Fruit fly (Drosophila melanogaster) whole organism, embryonic: ENCODE data around the gene Cpr11A.
A peak's percentile ranks its signal among the peaks of the same experiment; 100 is the strongest.

ENCODE experiments used
- BEAF-32 ChIP-seq: fragments of 200-800 bp; sonication (Bioruptor generic); optimal IDR thresholded peaks from 3 replicates; lab custom pipeline; 2017; ENCODE audit warnings: missing biosample characterization, missing genetic modification characterization, mild to moderate bottlenecking, moderate library complexity, missing genetic modification reagents
- CG10959 ChIP-seq: fragments of 200-800 bp; sonication (Bioruptor generic); IDR thresholded peaks from 2 replicates; pipeline ENCODE4 v1.3.6; 2022; ENCODE audit warnings: missing biosample characterization, missing genetic modification characterization
- CG11093 ChIP-seq: fragments of 200-800 bp; sonication (Bioruptor generic); IDR thresholded peaks from 3 replicates; pipeline ENCODE4 v1.3.6; 2022; ENCODE audit warnings: missing biosample characterization, missing genetic modification characterization
- CG12744 ChIP-seq: fragments of 200-800 bp; sonication (Bioruptor generic); optimal IDR thresholded peaks from 2 replicates; lab custom pipeline; 2016; ENCODE audit warnings: missing biosample characterization, missing genetic modification characterization
- CG12769 ChIP-seq: fragments of 200-800 bp; sonication (Bioruptor generic); optimal IDR thresholded peaks from 2 replicates; lab custom pipeline; 2019; ENCODE audit warnings: missing biosample characterization, mild to moderate bottlenecking, missing genetic modification characterization, moderate library complexity
- CG14441 ChIP-seq: fragments of 200-800 bp; sonication (Bioruptor generic); IDR thresholded peaks from 2 replicates; pipeline ENCODE4 v1.3.6; 2022; ENCODE audit warnings: missing biosample characterization, missing genetic modification characterization
- CG15073 ChIP-seq: fragments of 200-800 bp; sonication (Bioruptor generic); optimal IDR thresholded peaks from 2 replicates; lab custom pipeline; 2016; ENCODE audit warnings: missing biosample characterization, missing genetic modification characterization
- CG15514 ChIP-seq: fragments of 200-800 bp; sonication (Bioruptor generic); optimal IDR thresholded peaks from 3 replicates; lab custom pipeline; 2017; ENCODE audit warnings: missing biosample characterization, missing genetic modification characterization, mild to moderate bottlenecking, moderate library complexity, missing genetic modification reagents
- CG1602 ChIP-seq: fragments of 200-800 bp; sonication (Bioruptor generic); optimal IDR thresholded peaks from 3 replicates; lab custom pipeline; 2016; ENCODE audit warnings: missing biosample characterization, missing genetic modification characterization
- CG17385 ChIP-seq: fragments of 200-800 bp; sonication (Bioruptor generic); optimal IDR thresholded peaks from 3 replicates; lab custom pipeline; 2018; ENCODE audit warnings: missing biosample characterization, mild to moderate bottlenecking, missing genetic modification characterization
- CG17568 ChIP-seq: fragments of 200-800 bp; sonication (Bioruptor generic); optimal IDR thresholded peaks from 2 replicates; lab custom pipeline; 2018; ENCODE audit warnings: missing biosample characterization, mild to moderate bottlenecking, missing genetic modification characterization, moderate library complexity
- CG17802 ChIP-seq: fragments of 200-800 bp; sonication (Bioruptor generic); optimal IDR thresholded peaks from 2 replicates; lab custom pipeline; 2018; ENCODE audit warnings: missing biosample characterization, mild to moderate bottlenecking, missing genetic modification characterization, moderate library complexity
- CG18764 ChIP-seq: fragments of 200-800 bp; sonication (Bioruptor generic); optimal IDR thresholded peaks from 3 replicates; lab custom pipeline; 2016; ENCODE audit warnings: missing biosample characterization, missing genetic modification characterization
- CG2678 ChIP-seq: fragments of 200-800 bp; sonication (Bioruptor generic); optimal IDR thresholded peaks from 3 replicates; lab custom pipeline; 2019; ENCODE audit warnings: missing biosample characterization, mild to moderate bottlenecking, missing genetic modification characterization, moderate library complexity
- CG32532 ChIP-seq: fragments of 200-800 bp; sonication (Bioruptor generic); IDR thresholded peaks from 2 replicates; pipeline ENCODE4 v1.3.6; 2022; ENCODE audit warnings: missing biosample characterization, missing genetic modification characterization
- CG6654 ChIP-seq: fragments of 200-800 bp; sonication (Bioruptor generic); optimal IDR thresholded peaks from 2 replicates; lab custom pipeline; 2017; ENCODE audit warnings: missing biosample characterization, mild to moderate bottlenecking, missing genetic modification characterization
- CG6689 ChIP-seq: fragments of 200-800 bp; sonication (Bioruptor generic); IDR thresholded peaks from 2 replicates; pipeline ENCODE4 v1.3.6; 2022; ENCODE audit warnings: missing biosample characterization, missing genetic modification characterization
- CG8359 ChIP-seq: fragments of 200-800 bp; sonication (Bioruptor generic); optimal IDR thresholded peaks from 2 replicates; lab custom pipeline; 2017; ENCODE audit warnings: missing biosample characterization, mild to moderate bottlenecking, missing genetic modification characterization, borderline replicate concordance
- CG9437 ChIP-seq: fragments of 200-800 bp; sonication (Bioruptor generic); optimal IDR thresholded peaks from 2 replicates; lab custom pipeline; 2018; ENCODE audit warnings: missing biosample characterization, mild to moderate bottlenecking, missing genetic modification characterization
- CG9609 ChIP-seq: fragments of 200-800 bp; sonication (Bioruptor generic); optimal IDR thresholded peaks from 3 replicates; lab custom pipeline; 2016; ENCODE audit warnings: missing biosample characterization, missing genetic modification characterization
- Doc2 ChIP-seq: fragments of 200-800 bp; sonication (Bioruptor generic); IDR thresholded peaks from 2 replicates; pipeline ENCODE4 v1.3.6; 2022; ENCODE audit warnings: missing biosample characterization, missing genetic modification characterization
- H2.0 ChIP-seq: fragments of 200-800 bp; sonication (Bioruptor generic); IDR thresholded peaks from 2 replicates; pipeline ENCODE4 v1.3.6; 2022; ENCODE audit warnings: missing biosample characterization, missing genetic modification characterization
- HLH54F ChIP-seq: fragments of 200-800 bp; sonication (Bioruptor generic); optimal IDR thresholded peaks from 3 replicates; lab custom pipeline; 2016; ENCODE audit warnings: missing biosample characterization, missing genetic modification characterization
- Hmx ChIP-seq: fragments of 200-800 bp; sonication (Bioruptor generic); optimal IDR thresholded peaks from 2 replicates; lab custom pipeline; 2016; ENCODE audit warnings: missing biosample characterization, missing genetic modification characterization
- Hr51 ChIP-seq, 2 experiments: fragments of 200-800 bp; sonication (Bioruptor generic); optimal IDR thresholded peaks; 2 replicates in 1 of 2; 3 replicates in 1 of 2; lab custom pipeline; 2016 to 2018; ENCODE audit warnings: missing biosample characterization in 2 of 2, missing genetic modification characterization in 2 of 2, mild to moderate bottlenecking in 1 of 2, moderate library complexity in 1 of 2
- Med ChIP-seq: fragments of 200-800 bp; sonication (Bioruptor generic); peaks from one replicate; lab custom pipeline; 2016; ENCODE audit warnings: missing biosample characterization, missing genetic modification characterization, mild to moderate bottlenecking, inconsistent platforms, moderate library complexity
- Neu2 ChIP-seq: fragments of 200-800 bp; sonication (Bioruptor generic); optimal IDR thresholded peaks from 3 replicates; lab custom pipeline; 2016; ENCODE audit warnings: missing biosample characterization, missing genetic modification characterization, borderline replicate concordance
- Oli ChIP-seq: fragments of 200-800 bp; sonication (Bioruptor generic); optimal IDR thresholded peaks from 2 replicates; lab custom pipeline; 2018; ENCODE audit warnings: missing biosample characterization, mild to moderate bottlenecking, missing genetic modification characterization, moderate library complexity
- Pdp1 ChIP-seq, 2 experiments: fragments of 200-800 bp; sonication (Bioruptor generic); optimal IDR thresholded peaks; 3 replicates each; lab custom pipeline; 2016; ENCODE audit warnings: missing biosample characterization in 2 of 2, missing genetic modification characterization in 2 of 2, mild to moderate bottlenecking in 1 of 2, moderate library complexity in 1 of 2
- Rx ChIP-seq: fragments of 200-800 bp; sonication (Bioruptor generic); IDR thresholded peaks from 2 replicates; pipeline ENCODE4 v1.3.6; 2022; ENCODE audit warnings: missing biosample characterization, missing genetic modification characterization
- Ssrp ChIP-seq: fragments of 200-800 bp; sonication (Bioruptor generic); optimal IDR thresholded peaks from 2 replicates; lab custom pipeline; 2018; ENCODE audit warnings: missing biosample characterization, mild to moderate bottlenecking, missing genetic modification characterization, moderate library complexity
- Tbp ChIP-seq: fragments of >200 bp; optimal IDR thresholded peaks from 2 replicates; lab custom pipeline; 2018; ENCODE audit warnings: missing biosample characterization, missing genetic modification characterization
- abd-A ChIP-seq: fragments of 200-800 bp; sonication (Bioruptor generic); optimal IDR thresholded peaks from 3 replicates; lab custom pipeline; 2019; ENCODE audit warnings: missing biosample characterization, mild to moderate bottlenecking, missing genetic modification characterization, moderate library complexity
- ac ChIP-seq: fragments of 200-800 bp; sonication (Bioruptor generic); optimal IDR thresholded peaks from 3 replicates; lab custom pipeline; 2017; ENCODE audit warnings: missing biosample characterization, mild to moderate bottlenecking, missing genetic modification characterization
- amos ChIP-seq: fragments of 200-800 bp; sonication (Bioruptor generic); IDR thresholded peaks from 2 replicates; pipeline ENCODE4 v1.3.6; 2022; ENCODE audit warnings: missing biosample characterization, missing genetic modification characterization; ENCODE audit not compliant: partially characterized antibody
- bab2 ChIP-seq: fragments of 200-800 bp; sonication (Bioruptor generic); optimal IDR thresholded peaks from 2 replicates; lab custom pipeline; 2016; ENCODE audit warnings: missing biosample characterization, missing genetic modification characterization
- caup ChIP-seq: fragments of 200-800 bp; sonication (Bioruptor generic); optimal IDR thresholded peaks from 3 replicates; lab custom pipeline; 2017; ENCODE audit warnings: missing biosample characterization, mild to moderate bottlenecking, missing genetic modification characterization, moderate library complexity; ENCODE audit not compliant: severe bottlenecking
- chn ChIP-seq: fragments of 200-800 bp; sonication (Bioruptor generic); optimal IDR thresholded peaks from 2 replicates; lab custom pipeline; 2016; ENCODE audit warnings: missing biosample characterization, missing genetic modification characterization
- crc ChIP-seq: fragments of 200-800 bp; sonication (Bioruptor generic); optimal IDR thresholded peaks from 2 replicates; lab custom pipeline; 2016; ENCODE audit warnings: missing biosample characterization, missing genetic modification characterization
- dan ChIP-seq: fragments of 200-800 bp; sonication (Bioruptor generic); IDR thresholded peaks from 2 replicates; pipeline ENCODE4 v1.3.6; 2022; ENCODE audit warnings: missing biosample characterization, missing genetic modification characterization
- kah ChIP-seq: fragments of 200-800 bp; sonication (Bioruptor generic); optimal IDR thresholded peaks from 2 replicates; lab custom pipeline; 2018; ENCODE audit warnings: missing biosample characterization, mild to moderate bottlenecking, missing genetic modification characterization
- nmo ChIP-seq: fragments of 200-800 bp; sonication (Bioruptor generic); optimal IDR thresholded peaks from 2 replicates; lab custom pipeline; 2018; ENCODE audit warnings: missing biosample characterization, mild to moderate bottlenecking, missing genetic modification characterization, moderate library complexity
- ro ChIP-seq: fragments of 200-800 bp; sonication (Bioruptor generic); IDR thresholded peaks from 2 replicates; pipeline ENCODE4 v1.3.6; 2022; ENCODE audit warnings: missing biosample characterization, missing genetic modification characterization
- salm ChIP-seq: fragments of 200-800 bp; sonication (Bioruptor generic); optimal IDR thresholded peaks from 2 replicates; lab custom pipeline; 2018; ENCODE audit warnings: missing biosample characterization, mild to moderate bottlenecking, missing genetic modification characterization
- slbo ChIP-seq: fragments of 200-800 bp; sonication (Bioruptor generic); IDR thresholded peaks from 2 replicates; pipeline ENCODE4 v1.3.6; 2022; ENCODE audit warnings: missing biosample characterization, missing genetic modification characterization
- sr ChIP-seq: fragments of 200-800 bp; sonication (Bioruptor generic); IDR thresholded peaks from 3 replicates; pipeline ENCODE4 v1.3.6; 2022; ENCODE audit warnings: missing biosample characterization, missing genetic modification characterization
- stwl ChIP-seq: fragments of 200-800 bp; sonication (Bioruptor generic); optimal IDR thresholded peaks from 3 replicates; lab custom pipeline; 2018; ENCODE audit warnings: missing biosample characterization, mild to moderate bottlenecking, missing genetic modification characterization, moderate library complexity
- tgo ChIP-seq: fragments of 200-800 bp; sonication (Bioruptor generic); IDR thresholded peaks from 3 replicates; pipeline ENCODE4 v1.3.6; 2022; ENCODE audit warnings: missing biosample characterization, missing genetic modification characterization
- usp ChIP-seq: fragments of >200 bp; optimal IDR thresholded peaks from 2 replicates; lab custom pipeline; 2017; ENCODE audit warnings: missing biosample characterization, missing genetic modification characterization
- zfh1 ChIP-seq: fragments of 200-800 bp; sonication (Bioruptor generic); IDR thresholded peaks from 3 replicates; pipeline ENCODE4 v1.3.6; 2022; ENCODE audit warnings: missing biosample characterization, missing genetic modification characterization

Cpr11A gene

dm6 chrX:12469778-12470177 is 17.0 kb upstream of the Cpr11A start (continued):
- TF ChIP-seq crc (GFP tag; lab: Kevin White, UChicago), result no peak
- peak; percentile 40 to 73 for TF ChIP-seq Hr51 (GFP tag; optimal IDR thresholded peaks at IDR 0.05; lab: Kevin White, UChicago)
- TF ChIP-seq CG18764 (GFP tag; lab: Kevin White, UChicago), result peak; percentile 15
- no peak for TF ChIP-seq Tbp (GFP tag; lab: Kevin White, UChicago)
- peak; percentile 82 for TF ChIP-seq slbo
- peak; percentile 23 for TF ChIP-seq CG6654 (GFP tag; lab: Kevin White, UChicago)
- TF ChIP-seq CG1602 (GFP tag; lab: Kevin White, UChicago), result peak; percentile 42
- peak; percentile 12; the same call in 1 of the 2 replicates for TF ChIP-seq CG6689 (GFP tag; lab: Robert Waterston, UW)
- no peak for TF ChIP-seq CG8359
- no peak for TF ChIP-seq ac
- no peak for TF ChIP-seq dan (GFP tag; lab: Robert Waterston, UW)
- no peak for TF ChIP-seq Doc2 (GFP tag; lab: Robert Waterston, UW)
- TF ChIP-seq amos (GFP tag; lab: Robert Waterston, UW), result no peak
- TF ChIP-seq BEAF-32 (GFP tag; lab: Kevin White, UChicago), result no peak
- TF ChIP-seq abd-A (tag; lab: Kevin White, UChicago), result no peak
- TF ChIP-seq Oli (tag; lab: Kevin White, UChicago), result peak; percentile 68
- no peak for TF ChIP-seq CG10959 (GFP tag; lab: Robert Waterston, UW)
- peak; percentile 34 for TF ChIP-seq Ssrp
- peak; percentile 43 for TF ChIP-seq HLH54F (GFP tag; lab: Kevin White, UChicago)
- peak; percentile 69 for TF ChIP-seq CG14441 (GFP tag; lab: Robert Waterston, UW)
- peak; percentile 71 for TF ChIP-seq CG32532 (GFP tag; lab: Robert Waterston, UW)
- TF ChIP-seq bab2 (GFP tag; lab: Kevin White, UChicago), result peak; percentile 38
- TF ChIP-seq CG17568 (GFP tag; lab: Kevin White, UChicago), result no peak
- TF ChIP-seq caup (GFP tag; lab: Kevin White, UChicago), result peak; percentile 19
- TF ChIP-seq CG17802 (tag; lab: Kevin White, UChicago), result no peak
- no peak for TF ChIP-seq sr (GFP tag; lab: Robert Waterston, UW)
- no peak for TF ChIP-seq CG12769 (tag; lab: Kevin White, UChicago)
- TF ChIP-seq CG15514, result peak; percentile 10
- peak; percentile 80 for TF ChIP-seq Med
- 0 out of 3 replicates have a peak, but pooled peaks have one; percentile 52 for TF ChIP-seq zfh1 (GFP tag; lab: Robert Waterston, UW)
- 0 out of 2 replicates have a peak, but pooled peaks have one; percentile 28 for TF ChIP-seq ro (GFP tag; lab: Robert Waterston, UW)
- TF ChIP-seq stwl (tag; lab: Kevin White, UChicago), result no peak
- peak; percentile 72 for TF ChIP-seq CG2678 (tag; lab: Kevin White, UChicago)
- TF ChIP-seq Pdp1 (GFP tag; optimal IDR thresholded peaks at IDR 0.05; lab: Kevin White, UChicago), result peak in 1 of 2 experiments; percentile 44
- TF ChIP-seq tgo (GFP tag; lab: Robert Waterston, UW), result peak; percentile 46; the same call in 1 of the 3 replicates
- TF ChIP-seq H2.0 (GFP tag; lab: Robert Waterston, UW), result peak; percentile 51; the same call in 1 of the 2 replicates
- no peak for TF ChIP-seq kah (GFP tag; lab: Kevin White, UChicago)
- no peak for TF ChIP-seq salm (tag; lab: Kevin White, UChicago)
- TF ChIP-seq CG12744 (GFP tag; lab: Kevin White, UChicago), result no peak
- no peak for TF ChIP-seq usp (GFP tag; lab: Kevin White, UChicago)
- TF ChIP-seq nmo (GFP tag; lab: Kevin White, UChicago), result peak; percentile 15
- TF ChIP-seq Rx, result no peak
- TF ChIP-seq CG9437 (GFP tag; lab: Kevin White, UChicago), result peak; percentile 55
- TF ChIP-seq CG11093 (GFP tag; lab: Robert Waterston, UW), result no peak
- TF ChIP-seq chn (GFP tag; lab: Kevin White, UChicago), result no peak
- TF ChIP-seq CG17385 (GFP tag; lab: Kevin White, UChicago), result peak; percentile 54
- no peak for TF ChIP-seq Hmx
- TF ChIP-seq CG15073 (GFP tag; lab: Kevin White, UChicago), result no peak
- peak; percentile 35 for TF ChIP-seq CG9609 (GFP tag; lab: Kevin White, UChicago)
- no peak for TF ChIP-seq Neu2 (GFP tag; lab: Kevin White, UChicago)
